Worm (Caenorhabditis elegans) whole organism, L2 larva: ENCODE data around the gene F14D2.15.

Experiments
- elt-1 ChIP-seq: fragments of 150-350 bp; optimal IDR thresholded peaks from 2 replicates; lab custom pipeline; 2014; ENCODE audit warnings: missing biosample characterization, missing genetic modification characterization
- elt-3 ChIP-seq: sonication (generic microtip); optimal IDR thresholded peaks from 2 replicates; lab custom pipeline; 2017; ENCODE audit warnings: missing biosample characterization, missing genetic modification characterization
- lin-13 ChIP-seq: fragments of 150-350 bp; optimal IDR thresholded peaks from 2 replicates; lab custom pipeline; 2014; ENCODE audit warnings: missing biosample characterization, missing genetic modification reagents, missing genetic modification characterization
- lsy-2 ChIP-seq, 2 experiments: fragments of 150-350 bp in 1 of 2; sonication (generic microtip) in 1 of 2; optimal IDR thresholded peaks; 2 replicates each; lab custom pipeline; 2014 to 2017; ENCODE audit warnings: missing biosample characterization in 2 of 2, missing genetic modification characterization in 2 of 2
- nhr-10 ChIP-seq: sonication (generic microtip); optimal IDR thresholded peaks from 2 replicates; lab custom pipeline; 2017; ENCODE audit warnings: missing biosample characterization, missing genetic modification characterization
- nhr-11 ChIP-seq: fragments of 150-350 bp; optimal IDR thresholded peaks from 2 replicates; lab custom pipeline; 2014; ENCODE audit warnings: missing biosample characterization, missing genetic modification characterization

DNA sequence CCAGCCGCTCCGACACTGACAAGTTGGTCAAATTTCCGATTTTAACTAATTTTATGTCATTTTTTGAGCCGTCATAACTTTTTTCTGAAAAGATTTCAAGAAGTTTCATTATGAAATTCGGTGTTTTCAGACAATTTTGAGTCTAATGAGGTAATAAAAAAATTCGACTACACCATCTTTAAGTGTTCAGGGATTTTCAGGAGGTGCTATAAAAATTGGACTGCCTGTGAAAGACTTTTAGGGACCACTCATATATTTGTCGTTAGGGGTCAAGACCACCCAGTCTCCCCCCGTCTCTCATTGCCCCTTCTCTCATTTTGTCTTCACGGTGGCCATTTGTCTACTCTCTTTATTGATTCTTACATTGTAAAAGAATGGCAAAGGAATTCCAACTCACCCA, 31.2 kb upstream of the F14D2.15 start, which contains the start of gene bath-10:
- TF ChIP-seq nhr-11 (no peak), elt-1 (no peak), nhr-10 (no peak), lsy-2 (tag; optimal IDR thresholded peaks at IDR 0.05; lab: Kevin White, UChicago) (no peak), lin-13 (GFP tag; lab: Kevin White, UChicago) (no peak), elt-3 (tag; lab: Kevin White, UChicago) (no peak)
